Worm (Caenorhabditis elegans): ENCODE measurements around the gene C27A2.7.

- TF ChIP-seq F13C5.2 (tag; optimal IDR thresholded peaks at IDR 0.05) (no peak), hmbx-1 (tag; optimal IDR thresholded peaks at IDR 0.05) (no peak), ceh-36 (tag; optimal IDR thresholded peaks at IDR 0.05) (no peak), hnd-1 (tag; optimal IDR thresholded peaks at IDR 0.05) (no peak), ama-1 (optimal IDR thresholded peaks at IDR 0.05) (no peak), B0310.2 (tag; optimal IDR thresholded peaks at IDR 0.05) (no peak), sea-1 (GFP tag; conservative IDR thresholded peaks at IDR 0.05) (no peak), flt-1 (GFP tag; IDR thresholded peaks at IDR 0.05) (no peak), tra-4 (tag; optimal IDR thresholded peaks at IDR 0.05) (no peak), ceh-13 (GFP tag; optimal IDR thresholded peaks at IDR 0.05) (no peak), hmg-4 (GFP tag; optimal IDR thresholded peaks at IDR 0.05) (no peak), scrt-1 (GFP tag; IDR thresholded peaks at IDR 0.05) (no peak), aly-1 (tag; optimal IDR thresholded peaks at IDR 0.05) (no peak), pes-1 (GFP tag; IDR thresholded peaks at IDR 0.05) (no peak)
Measured at ce11 chrII:5103189-5103588, 32.0 kb upstream of the C27A2.7 start.
